Fruit fly (Drosophila melanogaster): ENCODE measurements around the gene CG17127.

DNA sequence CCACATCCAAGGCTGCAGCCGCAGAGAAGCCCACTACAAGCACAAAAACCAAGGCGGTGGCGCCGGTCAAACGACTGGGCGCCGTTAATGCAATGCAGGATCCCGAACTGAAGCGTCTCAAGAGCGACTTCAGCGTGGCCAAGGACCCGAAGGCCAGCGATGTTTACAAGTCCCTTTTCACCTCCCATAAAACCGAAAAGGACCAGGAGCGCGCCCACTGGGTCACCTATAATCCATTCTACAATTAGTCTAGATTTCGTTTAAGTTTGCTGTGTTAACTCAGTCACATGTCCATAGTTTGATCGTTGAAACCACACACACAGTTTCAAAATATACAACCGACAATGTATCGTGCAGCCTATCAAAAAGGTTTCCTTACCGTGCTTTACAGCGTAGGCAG lies 40.7 kb upstream of the CG17127 start, which contains the start of gene CG17118:
- no peak for TF ChIP-seq psq (optimal IDR thresholded peaks at IDR 0.05)
- no peak for TF ChIP-seq insv (optimal IDR thresholded peaks at IDR 0.05)
- TF ChIP-seq h (optimal IDR thresholded peaks at IDR 0.05), result no peak
- no peak for TF ChIP-seq Sin3A (optimal IDR thresholded peaks at IDR 0.05)
- TF ChIP-seq Myc (optimal IDR thresholded peaks at IDR 0.05), result no peak
- TF ChIP-seq ttk (optimal IDR thresholded peaks at IDR 0.05), result no peak

Measured in Kc167 (cell line).